Fruit fly (Drosophila melanogaster) Kc167 (cell line): ENCODE measurements around the gene CG42259.

Source experiments
- Myc ChIP-seq: fragments of >200 bp; optimal IDR thresholded peaks from 2 replicates; lab custom pipeline; 2017; ENCODE audit warnings: missing external identifiers
- h ChIP-seq: fragments of >200 bp; optimal IDR thresholded peaks from 3 replicates; lab custom pipeline; 2018; ENCODE audit warnings: missing external identifiers
- insv ChIP-seq: fragments of >200 bp; optimal IDR thresholded peaks from 3 replicates; lab custom pipeline; 2018; ENCODE audit warnings: missing external identifiers
- psq ChIP-seq: fragments of >200 bp; optimal IDR thresholded peaks from 2 replicates; lab custom pipeline; 2017; ENCODE audit warnings: missing external identifiers
- ttk ChIP-seq: sonication (Bioruptor generic); optimal IDR thresholded peaks from 2 replicates; lab custom pipeline; 2017; ENCODE audit warnings: missing external identifiers

dm6 chrX:1082417-1082816, 36.4 kb downstream of the CG42259 start:
- TF ChIP-seq Myc (lab: Kevin White, UChicago) = no peak
- TF ChIP-seq h = no peak
- no peak for TF ChIP-seq psq (lab: Kevin White, UChicago)
- TF ChIP-seq ttk = no peak
- TF ChIP-seq insv (lab: Kevin White, UChicago) = no peak
